Worm (Caenorhabditis elegans): ENCODE data around the gene ccf-1.

Gene ccf-1

ce11 chrIII:11921658-11922098 lies 1.6 kb upstream of the ccf-1 start, which contains the start of gene Y56A3A.22:
Gene Y56A3A.22, plus strand, starts transcription at chrIII:11921692.
- TF ChIP-seq ztf-7 (tag; optimal IDR thresholded peaks at IDR 0.05) (no peak), daf-8 (GFP tag; IDR thresholded peaks at IDR 0.05) (no peak), saeg-2 (GFP tag; IDR thresholded peaks at IDR 0.05) (no peak), Y5F2A.4 (GFP tag; optimal IDR thresholded peaks at IDR 0.05) (peak; percentile 73), hlh-30 (tag; optimal IDR thresholded peaks at IDR 0.05; ENCODE audit: insufficient read depth) (no peak), unc-62 (GFP tag; optimal IDR thresholded peaks at IDR 0.05 in 1 of 2) (no peak), unc-62 (tag; optimal IDR thresholded peaks at IDR 0.05) (no peak), duxl-1 (tag; optimal IDR thresholded peaks at IDR 0.05; ENCODE audit: poor library complexity) (peak; percentile 23), mxl-2 (GFP tag; conservative IDR thresholded peaks at IDR 0.05) (no peak), ces-1 (GFP tag; optimal IDR thresholded peaks at IDR 0.05) (no peak), nhr-41 (GFP tag; IDR thresholded peaks at IDR 0.05) (no peak), ZK546.5 (tag; optimal IDR thresholded peaks at IDR 0.05) (no peak), nhr-6 (tag; optimal IDR thresholded peaks at IDR 0.05) (no peak), ZK337.2 (GFP tag; IDR thresholded peaks at IDR 0.05) (no peak), mep-1 (tag; optimal IDR thresholded peaks at IDR 0.05) (peak; percentile 22), snpc-1.2 (GFP tag; IDR thresholded peaks at IDR 0.05) (peak; percentile 69), attf-4 (tag; optimal IDR thresholded peaks at IDR 0.05) (no peak), dmd-6 (GFP tag; IDR thresholded peaks at IDR 0.05) (no peak), daf-19 (GFP tag; conservative IDR thresholded peaks at IDR 0.05) (no peak), mxl-3 (GFP tag; optimal IDR thresholded peaks at IDR 0.05) (peak; percentile 6), aly-2 (tag; optimal IDR thresholded peaks at IDR 0.05) (no peak), Y105C5A.15 (GFP tag; IDR thresholded peaks at IDR 0.05) (no peak), lin-15B (tag; optimal IDR thresholded peaks at IDR 0.05) (no peak), nhr-237 (tag; optimal IDR thresholded peaks at IDR 0.05) (no peak), dpl-1 (GFP tag; optimal IDR thresholded peaks at IDR 0.05) (no peak), pqm-1 (tag; optimal IDR thresholded peaks at IDR 0.05) (no peak), nhr-102 (tag; optimal IDR thresholded peaks at IDR 0.05) (peak; percentile 74), mes-2 (tag; optimal IDR thresholded peaks at IDR 0.05; ENCODE audit: poor library complexity, severe bottlenecking) (peak; percentile 51), cey-2 (tag; optimal IDR thresholded peaks at IDR 0.05; ENCODE audit: borderline replicate concordance, insufficient read depth) (no peak), F26F4.8 (GFP tag; conservative IDR thresholded peaks at IDR 0.05) (no peak), nhr-111 (GFP tag; optimal IDR thresholded peaks at IDR 0.05) (peak; percentile 65), F37D6.2 (tag; optimal IDR thresholded peaks at IDR 0.05) (no peak), skn-1 (tag; optimal IDR thresholded peaks at IDR 0.05) (no peak), ceh-28 (tag; optimal IDR thresholded peaks at IDR 0.05) (no peak), egl-43 (GFP tag; IDR thresholded peaks at IDR 0.05) (peak; percentile 55; the same call in 1 of the 2 replicates), jun-1 (tag; optimal IDR thresholded peaks at IDR 0.05) (peak; percentile 22), D1046.2 (GFP tag; IDR thresholded peaks at IDR 0.05) (no peak; the same call in 1 of the 2 replicates), mdl-1 (tag; optimal IDR thresholded peaks at IDR 0.05) (no peak), F44E2.7 (GFP tag; IDR thresholded peaks at IDR 0.05) (no peak), ceh-20 (GFP tag; IDR thresholded peaks at IDR 0.05) (peak; percentile 50; the same call in 1 of the 2 replicates), zag-1 (tag; optimal IDR thresholded peaks at IDR 0.05) (no peak), madf-9 (GFP tag; conservative IDR thresholded peaks at IDR 0.05) (peak; percentile 17; the same call in 1 of the 2 replicates), ceh-82 (tag; optimal IDR thresholded peaks at IDR 0.05) (no peak), madf-5 (GFP tag; IDR thresholded peaks at IDR 0.05) (no peak), unc-39 (tag; optimal IDR thresholded peaks at IDR 0.05) (no peak), Y48G9A.11 (GFP tag; IDR thresholded peaks at IDR 0.05) (peak; percentile 43; the same call in 1 of the 2 replicates), nhr-25 (tag; optimal IDR thresholded peaks at IDR 0.05; ENCODE audit: borderline replicate concordance, insufficient read depth) (no peak), mdt-29 (GFP tag; IDR thresholded peaks at IDR 0.05) (no peak), nhr-77 (tag; optimal IDR thresholded peaks at IDR 0.05) (no peak), nhr-10 (tag; optimal IDR thresholded peaks at IDR 0.05) (no peak), Y75B8A.6 (GFP tag; IDR thresholded peaks at IDR 0.05) (no peak), lim-7 (GFP tag; IDR thresholded peaks at IDR 0.05) (0 out of 2 replicates have a peak, but pooled peaks have one; percentile 21)

Data from whole organism, L4 larva.